Fruit fly (Drosophila melanogaster): ENCODE data around the gene boss.

- TF ChIP-seq Dll (GFP tag; IDR thresholded peaks at IDR 0.05; ENCODE audit: partially characterized antibody) (no peak), Mad (GFP tag; optimal IDR thresholded peaks at IDR 0.05) (no peak), CG12219 (GFP tag; optimal IDR thresholded peaks at IDR 0.05) (no peak), Oaz (GFP tag; IDR thresholded peaks at IDR 0.05) (no peak), Drgx (GFP tag; IDR thresholded peaks at IDR 0.05) (no peak), psq (GFP tag; optimal IDR thresholded peaks at IDR 0.05) (no peak), peb (GFP tag; IDR thresholded peaks at IDR 0.05) (no peak), CG4617 (GFP tag; optimal IDR thresholded peaks at IDR 0.05; ENCODE audit: borderline replicate concordance) (no peak), CG9876 (GFP tag; optimal IDR thresholded peaks at IDR 0.05) (no peak), Opbp (GFP tag; IDR thresholded peaks at IDR 0.05; ENCODE audit: partially characterized antibody) (peak; percentile 49; the same call in 1 of the 3 replicates)
Measured at dm6 chr3R:26005619-26005977, 43.8 kb downstream of the boss start.
